Worm (Caenorhabditis elegans) whole organism, midembryonic: ENCODE measurements around the gene T19A5.3.

Experiments
- T22C8.4 ChIP-seq: fragments of 200-800 bp; sonication (Bioruptor generic); IDR thresholded peaks from 2 replicates; pipeline ENCODE4 v1.3.6; 2022; ENCODE audit warnings: missing genetic modification characterization, missing compliant biosample characterization
- cog-1 ChIP-seq: sonication (generic microtip); optimal IDR thresholded peaks from 2 replicates; lab custom pipeline; 2016; ENCODE audit warnings: missing genetic modification characterization, missing compliant biosample characterization
- flt-1 ChIP-seq: fragments of 200-800 bp; sonication (Bioruptor generic); IDR thresholded peaks from 2 replicates; pipeline ENCODE4 v1.3.6; 2022; ENCODE audit warnings: missing genetic modification characterization, missing compliant biosample characterization
- klf-2 ChIP-seq: fragments of 200-800 bp; sonication (Bioruptor generic); conservative IDR thresholded peaks from 2 replicates; pipeline ENCODE4 v1.3.6; 2022; ENCODE audit warnings: missing genetic modification reagents, missing genetic modification characterization, missing compliant biosample characterization
- med-1 ChIP-seq: sonication (generic microtip); optimal IDR thresholded peaks from 2 replicates; lab custom pipeline; 2017; ENCODE audit warnings: missing genetic modification characterization, mild to moderate bottlenecking, missing compliant biosample characterization, antibody characterized with exemption, missing genetic modification reagents; ENCODE audit not compliant: insufficient read depth
- ref-1 ChIP-seq: fragments of 200-800 bp; sonication (Bioruptor generic); conservative IDR thresholded peaks from 2 replicates; pipeline ENCODE4 v1.3.6; 2022; ENCODE audit warnings: missing genetic modification reagents, missing genetic modification characterization, missing compliant biosample characterization
- tab-1 ChIP-seq: fragments of 200-800 bp; sonication (Bioruptor generic); IDR thresholded peaks from 2 replicates; pipeline ENCODE4 v1.3.6; 2022; ENCODE audit warnings: missing genetic modification characterization, missing compliant biosample characterization
- ztf-23 ChIP-seq: fragments of 200-800 bp; sonication (Bioruptor generic); IDR thresholded peaks from 2 replicates; pipeline ENCODE4 v1.3.6; 2022; ENCODE audit warnings: missing genetic modification reagents, missing genetic modification characterization, missing compliant biosample characterization
- ztf-29 ChIP-seq: fragments of 200-800 bp; sonication (Bioruptor generic); IDR thresholded peaks from 2 replicates; pipeline ENCODE4 v1.3.6; 2022; ENCODE audit warnings: missing genetic modification reagents, missing genetic modification characterization, missing compliant biosample characterization

T19A5.3 gene

DNA sequence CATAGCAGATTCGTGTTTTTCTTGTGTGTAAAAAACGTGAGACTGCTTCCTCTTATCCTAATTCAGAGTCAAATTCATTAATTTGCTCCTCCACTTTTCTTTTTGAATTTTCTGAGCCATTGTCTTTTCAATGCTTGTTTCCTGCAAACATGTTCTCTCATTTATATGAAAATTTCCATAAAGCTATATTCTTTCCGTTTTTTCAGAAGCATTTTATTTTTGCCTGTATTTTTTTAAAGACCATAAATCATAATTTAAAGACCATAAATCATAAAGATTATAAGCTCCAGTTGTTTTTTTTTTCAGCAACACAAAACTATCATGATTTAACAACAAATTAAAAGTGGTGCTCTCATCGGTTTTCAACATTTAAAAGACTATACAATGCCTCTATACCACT is 37.0 kb downstream of the T19A5.3 start, which contains the start of gene frpr-11:
Gene frpr-11 (plus strand): TSS at position 301 of the 400 bp plus-strand sequence.
- TF ChIP-seq ztf-23 (GFP tag; lab: Robert Waterston, UW) = no peak
- TF ChIP-seq ref-1 (GFP tag; lab: Robert Waterston, UW) = no peak

DNA sequence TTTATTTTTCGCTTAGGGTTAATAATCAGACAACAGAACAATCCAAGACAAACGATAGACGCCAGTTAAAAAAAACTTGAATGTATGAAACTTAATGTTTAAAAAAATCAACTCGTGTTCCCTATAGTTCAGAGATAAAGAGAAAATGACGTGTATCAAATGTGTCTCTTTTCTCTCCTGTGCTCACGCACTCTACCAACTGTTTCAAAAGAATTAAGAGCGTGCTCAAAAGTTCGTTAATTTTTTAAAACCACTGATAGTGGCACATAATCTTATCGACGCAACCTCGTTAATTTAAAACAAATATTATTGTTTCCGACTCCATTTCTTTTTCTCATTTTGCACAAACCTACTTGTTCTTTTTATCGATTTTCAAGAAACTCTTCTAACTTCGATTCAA is 38.2 kb downstream of the T19A5.3 start:
- TF ChIP-seq ztf-29 (GFP tag; lab: Robert Waterston, UW) (no peak), tab-1 (GFP tag; lab: Robert Waterston, UW) (no peak), ref-1 (GFP tag; lab: Robert Waterston, UW) (no peak), ztf-23 (GFP tag; lab: Robert Waterston, UW) (no peak), med-1 (GFP tag; lab: Kevin White, UChicago) (no peak), klf-2 (GFP tag; lab: Robert Waterston, UW) (no peak), flt-1 (GFP tag; lab: Robert Waterston, UW) (no peak), T22C8.4 (no peak), cog-1 (tag; lab: Kevin White, UChicago) (no peak)

- TF ChIP-seq ztf-23 (GFP tag; lab: Robert Waterston, UW) = no peak
- no peak for TF ChIP-seq klf-2 (GFP tag; lab: Robert Waterston, UW)
- no peak for TF ChIP-seq flt-1 (GFP tag; lab: Robert Waterston, UW)
- no peak for TF ChIP-seq med-1 (GFP tag; lab: Kevin White, UChicago)
- no peak for TF ChIP-seq ztf-29 (GFP tag; lab: Robert Waterston, UW)
- no peak for TF ChIP-seq T22C8.4
- TF ChIP-seq cog-1 (tag; lab: Kevin White, UChicago) = no peak
These were observed 39.9 kb downstream of the T19A5.3 start for ce11 chrV:8903916-8904315.

- TF ChIP-seq ref-1 (GFP tag; lab: Robert Waterston, UW) (no peak), T22C8.4 (no peak), ztf-29 (GFP tag; lab: Robert Waterston, UW) (no peak), med-1 (GFP tag; lab: Kevin White, UChicago) (no peak), tab-1 (GFP tag; lab: Robert Waterston, UW) (no peak), klf-2 (GFP tag; lab: Robert Waterston, UW) (no peak), flt-1 (GFP tag; lab: Robert Waterston, UW) (no peak), ztf-23 (GFP tag; lab: Robert Waterston, UW) (no peak), cog-1 (tag; lab: Kevin White, UChicago) (no peak)
These were observed 41.2 kb downstream of the T19A5.3 start, which contains the start of gene frpr-12 for ce11 chrV:8902697-8903096. Gene frpr-12 (plus strand): TSS chrV:8902997.

DNA sequence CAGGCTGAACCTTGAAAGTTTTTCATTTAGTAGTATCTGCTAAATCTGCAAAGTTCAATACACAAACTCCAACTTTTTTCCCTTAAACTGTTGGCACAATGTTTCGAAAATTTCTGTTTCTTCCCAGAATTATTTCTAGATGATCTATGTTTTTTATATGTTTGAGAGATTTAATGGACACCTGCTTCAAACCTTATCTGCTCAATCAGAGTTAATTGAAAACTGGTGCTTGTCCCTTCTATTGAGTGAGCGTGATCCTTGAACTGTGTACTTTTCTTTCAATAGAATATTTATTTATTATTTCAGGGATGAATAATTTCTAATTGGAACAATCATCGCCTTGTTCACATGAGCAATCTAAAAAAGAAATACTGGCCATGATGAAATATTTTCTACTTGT is 45.1 kb downstream of the T19A5.3 start, which contains the start of gene frpr-13:
Gene frpr-13 (plus strand): TSS at position 301 of the 400 bp plus-strand sequence.
- TF ChIP-seq klf-2 (GFP tag; lab: Robert Waterston, UW) (no peak), ztf-29 (GFP tag; lab: Robert Waterston, UW) (no peak), ref-1 (GFP tag; lab: Robert Waterston, UW) (no peak), tab-1 (GFP tag; lab: Robert Waterston, UW) (no peak), cog-1 (tag; lab: Kevin White, UChicago) (no peak), ztf-23 (GFP tag; lab: Robert Waterston, UW) (no peak), flt-1 (GFP tag; lab: Robert Waterston, UW) (no peak), T22C8.4 (no peak), med-1 (GFP tag; lab: Kevin White, UChicago) (no peak)

DNA sequence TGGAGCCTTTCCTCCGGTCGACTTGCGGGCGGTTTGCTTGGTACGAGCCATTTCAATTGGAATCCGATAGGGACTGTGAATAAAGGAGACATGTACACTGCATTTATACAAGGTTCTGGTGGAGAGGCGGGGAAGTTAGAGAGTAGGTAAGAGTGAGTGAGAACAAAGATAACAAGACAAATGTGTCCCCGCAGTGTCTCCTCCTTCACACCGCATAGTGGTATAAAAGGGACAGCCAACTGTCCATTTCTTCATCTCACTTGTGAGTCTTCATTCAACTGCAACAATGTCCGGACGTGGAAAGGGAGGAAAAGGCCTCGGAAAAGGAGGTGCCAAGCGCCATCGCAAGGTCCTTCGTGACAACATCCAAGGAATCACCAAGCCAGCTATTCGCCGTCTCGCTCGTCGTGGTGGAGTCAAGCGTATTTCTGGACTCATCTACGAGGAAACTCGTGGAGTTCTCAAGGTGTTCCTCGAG is 45.9 kb downstream of the T19A5.3 start, which contains the start of the genes his-17 and his-18:
Gene his-17 (minus strand): TSS at position 51 of the 478 bp plus-strand sequence.
Gene his-18 (plus strand): TSS at position 287 of the 478 bp plus-strand sequence.
- peak; percentile 92 for TF ChIP-seq flt-1 (GFP tag; lab: Robert Waterston, UW)
